Fruit fly (Drosophila melanogaster) whole organism: Measurements from ENCODE around the gene CG14644.

Experiments used
- CG8478 ChIP-seq: fragments of >200 bp; optimal IDR thresholded peaks from 2 replicates; lab custom pipeline; 2018; ENCODE audit warnings: inconsistent platforms
- Dll ChIP-seq: fragments of >200 bp; optimal IDR thresholded peaks from 2 replicates; lab custom pipeline; 2017
- EcR ChIP-seq, 2 experiments: fragments of >200 bp; optimal IDR thresholded peaks; 2 replicates each; lab custom pipeline; 2017; ENCODE audit warnings: missing biosample characterization in 2 of 2, missing genetic modification characterization in 2 of 2, missing genetic modification reagents in 2 of 2
- pan ChIP-seq: fragments of >200 bp; optimal IDR thresholded peaks from 2 replicates; lab custom pipeline; 2017
- psq ChIP-seq: fragments of >200 bp; optimal IDR thresholded peaks from 2 replicates; lab custom pipeline; 2017
- usp ChIP-seq: fragments of >200 bp; optimal IDR thresholded peaks from 2 replicates; lab custom pipeline; 2017; ENCODE audit warnings: missing biosample characterization, missing genetic modification characterization, mixed read lengths

DNA sequence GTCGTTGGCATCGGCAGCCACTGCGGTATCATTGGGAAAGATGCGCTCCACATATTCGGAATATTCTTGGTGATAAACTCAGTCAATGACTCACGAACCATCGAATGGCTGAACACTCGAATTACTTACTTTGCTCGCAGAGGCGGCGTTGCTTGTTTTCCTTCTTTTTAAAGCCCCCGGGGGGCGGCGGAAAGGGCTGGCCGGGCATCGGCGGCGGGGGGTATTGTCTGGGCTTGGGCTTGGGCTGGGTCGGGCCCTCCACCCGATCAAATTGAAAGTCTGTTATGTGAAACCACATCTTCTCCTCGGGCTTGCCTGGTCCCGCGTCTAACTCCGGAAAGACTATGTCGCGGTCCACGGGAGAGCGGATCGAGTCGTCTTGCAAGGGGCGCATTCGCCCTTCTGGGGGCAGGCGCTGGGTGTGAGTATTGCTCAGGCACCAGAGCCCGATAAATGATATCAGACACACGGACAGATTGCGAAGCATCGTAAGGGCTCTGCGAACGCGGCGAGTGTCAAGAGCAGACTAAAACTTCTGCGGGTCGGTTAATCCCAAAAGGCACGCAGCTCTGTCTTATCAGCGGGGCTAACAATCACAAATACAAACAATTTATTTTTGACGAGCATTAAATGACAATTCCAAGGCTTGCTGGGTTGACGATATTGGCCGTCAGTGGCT, 10.5 kb downstream of the CG14644 start, which contains the start of gene CG14642:
- no peak for TF ChIP-seq usp (GFP tag; lab: Kevin White, UChicago)
- TF ChIP-seq Dll: no peak
- no peak for TF ChIP-seq psq (lab: Kevin White, UChicago)
- TF ChIP-seq EcR (GFP tag; optimal IDR thresholded peaks at IDR 0.05; lab: Kevin White, UChicago): no peak
- TF ChIP-seq CG8478: no peak
- TF ChIP-seq pan (lab: Kevin White, UChicago): no peak
